Worm (Caenorhabditis elegans) whole organism, L4/young adult: ENCODE data around the gene cyb-1.

Source experiments
- dao-5 ChIP-seq: sonication (generic microtip); optimal IDR thresholded peaks from 2 replicates; lab custom pipeline; 2016; ENCODE audit warnings: missing genotype, missing genetic modification characterization, moderate library complexity, missing compliant biosample characterization
- him-1 ChIP-seq: sonication (generic microtip); optimal IDR thresholded peaks from 2 replicates; lab custom pipeline; 2016; ENCODE audit warnings: missing genotype, missing genetic modification reagents, missing genetic modification characterization, missing compliant biosample characterization

DNA sequence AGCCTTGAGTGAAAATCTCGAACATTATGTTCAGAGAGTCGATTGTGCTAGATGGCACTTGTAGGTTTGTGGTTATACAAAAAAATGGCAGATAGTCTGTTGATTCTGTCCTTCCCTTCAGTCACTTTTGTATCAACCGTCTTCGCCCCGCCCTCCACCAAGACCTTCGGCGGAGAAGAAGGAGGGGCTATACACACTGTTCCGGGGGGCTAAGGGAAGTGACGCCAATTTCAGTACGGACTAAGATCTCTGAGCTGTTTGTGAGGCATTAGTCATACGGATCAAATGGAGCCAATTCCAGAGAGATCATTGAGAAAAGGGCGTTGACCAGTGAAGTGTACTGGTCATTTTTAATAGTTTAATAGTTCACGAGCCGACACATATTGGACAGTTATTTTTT, 45.6 kb downstream of the cyb-1 start, which contains the start of gene swt-3:
- no peak for TF ChIP-seq dao-5 (tag; lab: Kevin White, UChicago)
- no peak for TF ChIP-seq him-1 (tag; lab: Kevin White, UChicago)
